Fruit fly (Drosophila melanogaster) whole organism, embryonic: ENCODE data around the gene Gr98c.

Experiments
- Bteb2 ChIP-seq: fragments of 200-800 bp; sonication (Bioruptor generic); optimal IDR thresholded peaks from 2 replicates; lab custom pipeline; 2016; ENCODE audit warnings: missing biosample characterization, missing genetic modification characterization
- CG11504 ChIP-seq: fragments of 200-800 bp; sonication (Bioruptor generic); optimal IDR thresholded peaks from 3 replicates; lab custom pipeline; 2019; ENCODE audit warnings: missing biosample characterization, mild to moderate bottlenecking, missing genetic modification characterization, moderate library complexity
- CG12104 ChIP-seq: fragments of 200-800 bp; sonication (Bioruptor generic); optimal IDR thresholded peaks from 3 replicates; lab custom pipeline; 2016; ENCODE audit warnings: missing biosample characterization, missing genetic modification characterization
- CG12942 ChIP-seq: fragments of 200-800 bp; sonication (Bioruptor generic); optimal IDR thresholded peaks from 3 replicates; lab custom pipeline; 2016; ENCODE audit warnings: missing biosample characterization, missing genetic modification characterization
- CG13123 ChIP-seq: fragments of 200-800 bp; sonication (Bioruptor generic); optimal IDR thresholded peaks from 2 replicates; lab custom pipeline; 2016; ENCODE audit warnings: missing biosample characterization, missing genetic modification characterization
- CG13624 ChIP-seq: fragments of 200-800 bp; sonication (Bioruptor generic); optimal IDR thresholded peaks from 2 replicates; lab custom pipeline; 2016; ENCODE audit warnings: missing biosample characterization, missing genetic modification characterization
- CG14050 ChIP-seq: fragments of 200-800 bp; sonication (Bioruptor generic); IDR thresholded peaks from 3 replicates; pipeline ENCODE4 v1.3.6; 2022; ENCODE audit warnings: missing biosample characterization, missing genetic modification characterization
- CG15073 ChIP-seq: fragments of 200-800 bp; sonication (Bioruptor generic); optimal IDR thresholded peaks from 2 replicates; lab custom pipeline; 2016; ENCODE audit warnings: missing biosample characterization, missing genetic modification characterization
- CG15696 ChIP-seq: fragments of 200-800 bp; sonication (Bioruptor generic); optimal IDR thresholded peaks from 2 replicates; lab custom pipeline; 2019; ENCODE audit warnings: missing biosample characterization, mild to moderate bottlenecking, missing genetic modification characterization, moderate library complexity
- CG17612 ChIP-seq: fragments of 200-800 bp; sonication (Bioruptor generic); IDR thresholded peaks from 2 replicates; pipeline ENCODE4 v1.3.6; 2022; ENCODE audit warnings: missing biosample characterization, missing genetic modification characterization
- CG18476 ChIP-seq: fragments of 200-800 bp; sonication (Bioruptor generic); optimal IDR thresholded peaks from 2 replicates; lab custom pipeline; 2016; ENCODE audit warnings: missing biosample characterization, mild to moderate bottlenecking, missing genetic modification characterization
- CG2116 ChIP-seq: fragments of 200-800 bp; sonication (Bioruptor generic); optimal IDR thresholded peaks from 3 replicates; lab custom pipeline; 2018; ENCODE audit warnings: missing biosample characterization, mild to moderate bottlenecking, missing genetic modification characterization
- CG2129 ChIP-seq: fragments of 200-800 bp; sonication (Bioruptor generic); IDR thresholded peaks from 2 replicates; pipeline ENCODE4 v1.3.6; 2022; ENCODE audit warnings: missing biosample characterization, missing genetic modification characterization; ENCODE audit not compliant: partially characterized antibody
- CG2889 ChIP-seq: fragments of 200-800 bp; sonication (Bioruptor generic); IDR thresholded peaks from 3 replicates; pipeline ENCODE4 v1.3.6; 2022; ENCODE audit warnings: missing biosample characterization, missing genetic modification characterization
- CG33213 ChIP-seq: fragments of 200-800 bp; sonication (Bioruptor generic); optimal IDR thresholded peaks from 3 replicates; lab custom pipeline; 2016; ENCODE audit warnings: missing biosample characterization, missing genetic modification characterization
- CG4424 ChIP-seq: fragments of 200-800 bp; sonication (Bioruptor generic); optimal IDR thresholded peaks from 3 replicates; lab custom pipeline; 2016; ENCODE audit warnings: missing biosample characterization, missing genetic modification characterization
- CG6689 ChIP-seq: fragments of 200-800 bp; sonication (Bioruptor generic); IDR thresholded peaks from 2 replicates; pipeline ENCODE4 v1.3.6; 2022; ENCODE audit warnings: missing biosample characterization, missing genetic modification characterization
- CG7745 ChIP-seq: fragments of 200-800 bp; sonication (Bioruptor generic); optimal IDR thresholded peaks from 2 replicates; lab custom pipeline; 2018; ENCODE audit warnings: missing biosample characterization, mild to moderate bottlenecking, missing genetic modification characterization, moderate library complexity
- CG7963 ChIP-seq: fragments of 200-800 bp; sonication (Bioruptor generic); IDR thresholded peaks from 3 replicates; pipeline ENCODE4 v1.3.6; 2022; ENCODE audit warnings: missing biosample characterization, missing genetic modification characterization; ENCODE audit not compliant: partially characterized antibody
- CG8765 ChIP-seq: fragments of 200-800 bp; sonication (Bioruptor generic); IDR thresholded peaks from 2 replicates; pipeline ENCODE4 v1.3.6; 2022; ENCODE audit warnings: missing biosample characterization, missing genetic modification characterization
- Doc3 ChIP-seq: fragments of 200-800 bp; sonication (Bioruptor generic); IDR thresholded peaks from 3 replicates; pipeline ENCODE4 v1.3.6; 2022; ENCODE audit warnings: missing biosample characterization, missing genetic modification characterization; ENCODE audit not compliant: partially characterized antibody
- Dp ChIP-seq: fragments of 200-800 bp; sonication (Bioruptor generic); optimal IDR thresholded peaks from 2 replicates; lab custom pipeline; 2018; ENCODE audit warnings: missing biosample characterization, mild to moderate bottlenecking, missing genetic modification characterization, moderate library complexity
- Drgx ChIP-seq: fragments of 200-800 bp; sonication (Bioruptor generic); IDR thresholded peaks from 2 replicates; pipeline ENCODE4 v1.3.6; 2022; ENCODE audit warnings: missing biosample characterization, missing genetic modification characterization
- Eip74EF ChIP-seq, 2 experiments: fragments of 200-800 bp in 1 of 2; fragments of >200 bp in 1 of 2; sonication (Bioruptor generic) in 1 of 2; optimal IDR thresholded peaks; 2 replicates each; lab custom pipeline; 2017 to 2019; ENCODE audit warnings: missing biosample characterization in 2 of 2, missing genetic modification characterization in 2 of 2, mild to moderate bottlenecking in 1 of 2, moderate library complexity in 1 of 2
- Fer1 ChIP-seq: fragments of 200-800 bp; sonication (Bioruptor generic); optimal IDR thresholded peaks from 2 replicates; lab custom pipeline; 2017; ENCODE audit warnings: missing biosample characterization, mild to moderate bottlenecking, missing genetic modification characterization
- H15 ChIP-seq: fragments of 200-800 bp; sonication (Bioruptor generic); IDR thresholded peaks from 3 replicates; pipeline ENCODE4 v1.3.6; 2022; ENCODE audit warnings: missing biosample characterization, missing genetic modification characterization
- HHEX ChIP-seq: fragments of 200-800 bp; sonication (Bioruptor generic); optimal IDR thresholded peaks from 3 replicates; lab custom pipeline; 2017; ENCODE audit warnings: missing biosample characterization, mild to moderate bottlenecking, missing genetic modification characterization, missing genetic modification reagents
- Hey ChIP-seq: fragments of 200-800 bp; sonication (Bioruptor generic); optimal IDR thresholded peaks from 3 replicates; lab custom pipeline; 2018; ENCODE audit warnings: missing biosample characterization, mild to moderate bottlenecking, missing genetic modification characterization
- Lpt ChIP-seq: fragments of >200 bp; optimal IDR thresholded peaks from 2 replicates; lab custom pipeline; 2018; ENCODE audit warnings: missing biosample characterization, missing genetic modification characterization
- Neu2 ChIP-seq: fragments of 200-800 bp; sonication (Bioruptor generic); optimal IDR thresholded peaks from 3 replicates; lab custom pipeline; 2016; ENCODE audit warnings: missing biosample characterization, missing genetic modification characterization, borderline replicate concordance
- Opbp ChIP-seq: fragments of 200-800 bp; sonication (Bioruptor generic); IDR thresholded peaks from 3 replicates; pipeline ENCODE4 v1.3.6; 2022; ENCODE audit warnings: missing biosample characterization, missing genetic modification characterization; ENCODE audit not compliant: partially characterized antibody
- Sry-δ ChIP-seq: fragments of 200-800 bp; sonication (Bioruptor generic); optimal IDR thresholded peaks from 2 replicates; lab custom pipeline; 2016; ENCODE audit warnings: missing biosample characterization, missing genetic modification characterization
- bigmax ChIP-seq: fragments of 200-800 bp; sonication (Bioruptor generic); optimal IDR thresholded peaks from 2 replicates; lab custom pipeline; 2018; ENCODE audit warnings: missing biosample characterization, mild to moderate bottlenecking, missing genetic modification characterization
- caup ChIP-seq: fragments of 200-800 bp; sonication (Bioruptor generic); optimal IDR thresholded peaks from 3 replicates; lab custom pipeline; 2017; ENCODE audit warnings: missing biosample characterization, mild to moderate bottlenecking, missing genetic modification characterization, moderate library complexity; ENCODE audit not compliant: severe bottlenecking
- dan ChIP-seq: fragments of 200-800 bp; sonication (Bioruptor generic); IDR thresholded peaks from 2 replicates; pipeline ENCODE4 v1.3.6; 2022; ENCODE audit warnings: missing biosample characterization, missing genetic modification characterization
- danr ChIP-seq: fragments of 200-800 bp; sonication (Bioruptor generic); IDR thresholded peaks from 2 replicates; pipeline ENCODE4 v1.3.6; 2022; ENCODE audit warnings: missing biosample characterization, missing genetic modification characterization
- disco-r ChIP-seq: fragments of 200-800 bp; sonication (Bioruptor generic); optimal IDR thresholded peaks from 2 replicates; lab custom pipeline; 2016; ENCODE audit warnings: missing biosample characterization, missing genetic modification characterization
- dmrt99B ChIP-seq: fragments of 200-800 bp; sonication (Bioruptor generic); optimal IDR thresholded peaks from 2 replicates; lab custom pipeline; 2018; ENCODE audit warnings: missing biosample characterization, mild to moderate bottlenecking, missing genetic modification characterization, moderate library complexity
- h ChIP-seq: fragments of >200 bp; optimal IDR thresholded peaks from 2 replicates; lab custom pipeline; 2017
- hkb ChIP-seq, 2 experiments: fragments of 200-800 bp in 1 of 2; fragments of >200 bp in 1 of 2; sonication (Bioruptor generic) in 1 of 2; IDR thresholded peaks in 1 of 2; optimal IDR thresholded peaks in 1 of 2; 2 replicates each; pipeline versions ENCODE4 v1.3.6 to Lab custom; 2017 to 2022; ENCODE audit warnings: missing biosample characterization in 1 of 2, missing genetic modification characterization in 1 of 2
- insv ChIP-seq, 2 experiments: fragments of 200-800 bp; sonication (Bioruptor generic); optimal IDR thresholded peaks; 3 replicates each; lab custom pipeline; 2016 to 2018; ENCODE audit warnings: missing biosample characterization in 2 of 2, missing genetic modification characterization in 2 of 2
- ken ChIP-seq: fragments of 200-800 bp; sonication (Bioruptor generic); IDR thresholded peaks from 3 replicates; pipeline ENCODE4 v1.3.6; 2022; ENCODE audit warnings: missing biosample characterization, missing genetic modification characterization
- kni ChIP-seq: fragments of 200-800 bp; sonication (Bioruptor generic); optimal IDR thresholded peaks from 3 replicates; lab custom pipeline; 2017; ENCODE audit warnings: mild to moderate bottlenecking, missing biosample characterization, missing genetic modification reagents, missing genetic modification characterization
- lilli ChIP-seq: fragments of 200-800 bp; sonication (Bioruptor generic); optimal IDR thresholded peaks from 3 replicates; lab custom pipeline; 2016; ENCODE audit warnings: missing biosample characterization, missing genetic modification characterization
- pho ChIP-seq: fragments of 200-800 bp; sonication (Bioruptor generic); optimal IDR thresholded peaks from 2 replicates; lab custom pipeline; 2016; ENCODE audit warnings: missing biosample characterization, missing genetic modification characterization
- pnt ChIP-seq: fragments of 200-800 bp; sonication (Bioruptor generic); optimal IDR thresholded peaks from 3 replicates; lab custom pipeline; 2016; ENCODE audit warnings: missing biosample characterization, missing genetic modification characterization
- pum ChIP-seq: fragments of 200-800 bp; sonication (Bioruptor generic); optimal IDR thresholded peaks from 2 replicates; lab custom pipeline; 2016; ENCODE audit warnings: missing biosample characterization, missing genetic modification characterization
- pzg ChIP-seq: fragments of 200-800 bp; sonication (Bioruptor generic); optimal IDR thresholded peaks from 3 replicates; lab custom pipeline; 2018; ENCODE audit warnings: missing biosample characterization, mild to moderate bottlenecking, missing genetic modification characterization, moderate library complexity
- seq ChIP-seq: fragments of 200-800 bp; sonication (Bioruptor generic); IDR thresholded peaks from 2 replicates; pipeline ENCODE4 v1.3.6; 2022; ENCODE audit warnings: missing biosample characterization, missing genetic modification characterization
- so ChIP-seq: fragments of 200-800 bp; sonication (Bioruptor generic); IDR thresholded peaks from 3 replicates; pipeline ENCODE4 v1.3.6; 2022; ENCODE audit warnings: missing biosample characterization, missing genetic modification characterization
- zfh1 ChIP-seq: fragments of 200-800 bp; sonication (Bioruptor generic); IDR thresholded peaks from 3 replicates; pipeline ENCODE4 v1.3.6; 2022; ENCODE audit warnings: missing biosample characterization, missing genetic modification characterization

The Gr98c gene

dm6 chr3R:27569706-27570105 lies 25.5 kb downstream of the Gr98c start (continued):
- TF ChIP-seq CG2129 (GFP tag; lab: Robert Waterston, UW) (no peak), CG15696 (tag; lab: Kevin White, UChicago) (peak; percentile 60), CG2116 (peak; percentile 25), h (lab: Kevin White, UChicago) (no peak), Fer1 (peak; percentile 95), CG6689 (peak; percentile 80), CG8765 (GFP tag; lab: Robert Waterston, UW) (no peak), pzg (GFP tag; lab: Kevin White, UChicago) (peak; percentile 16), caup (GFP tag; lab: Kevin White, UChicago) (peak; percentile 95), bigmax (GFP tag; lab: Kevin White, UChicago) (no peak), Dp (GFP tag; lab: Kevin White, UChicago) (no peak), H15 (peak; percentile 89), CG12104 (GFP tag; lab: Kevin White, UChicago) (peak; percentile 82), CG7963 (no peak), Eip74EF (GFP tag; optimal IDR thresholded peaks at IDR 0.05; lab: Kevin White, UChicago) (peak in 1 of 2 experiments; percentile 83), CG4424 (GFP tag; lab: Kevin White, UChicago) (peak; percentile 86), ken (peak; percentile 74), hkb (optimal IDR thresholded peaks at IDR 0.05; lab: Kevin White, UChicago) (no peak), hkb (GFP tag; IDR thresholded peaks at IDR 0.05; lab: Robert Waterston, UW) (peak; percentile 94), dan (GFP tag; lab: Robert Waterston, UW) (no peak), Drgx (GFP tag; lab: Robert Waterston, UW) (peak; percentile 96), CG33213 (peak; percentile 91), Sry-δ (peak; percentile 64), Lpt (GFP tag; lab: Kevin White, UChicago) (no peak), CG7745 (no peak), CG13624 (GFP tag; lab: Kevin White, UChicago) (peak; percentile 95), disco-r (no peak), zfh1 (GFP tag; lab: Robert Waterston, UW) (peak; percentile 90), CG15073 (GFP tag; lab: Kevin White, UChicago) (no peak), Neu2 (peak; percentile 38), CG18476 (GFP tag; lab: Kevin White, UChicago) (peak; percentile 77), so (peak; percentile 93), HHEX (GFP tag; lab: Kevin White, UChicago) (peak; percentile 92), CG17612 (GFP tag; lab: Robert Waterston, UW) (peak; percentile 78), lilli (GFP tag; lab: Kevin White, UChicago) (peak; percentile 85), pnt (GFP tag; lab: Kevin White, UChicago) (peak; percentile 73), Doc3 (GFP tag; lab: Robert Waterston, UW) (no peak), danr (GFP tag; lab: Robert Waterston, UW) (peak; percentile 88), Bteb2 (GFP tag; lab: Kevin White, UChicago) (peak; percentile 68), pho (peak; percentile 50), Hey (tag; lab: Kevin White, UChicago) (no peak), pum (GFP tag; lab: Kevin White, UChicago) (peak; percentile 86), CG14050 (GFP tag; lab: Robert Waterston, UW) (peak; percentile 86), CG12942 (GFP tag; lab: Kevin White, UChicago) (peak; percentile 71), CG13123 (peak; percentile 71), CG2889 (GFP tag; lab: Robert Waterston, UW) (peak; percentile 80; the same call in 2 of the 3 replicates), kni (no peak), dmrt99B (tag; lab: Kevin White, UChicago) (peak; percentile 95), CG11504 (tag; lab: Kevin White, UChicago) (peak; percentile 93), seq (GFP tag; lab: Robert Waterston, UW) (peak; percentile 89), Opbp (GFP tag; lab: Robert Waterston, UW) (no peak), insv (GFP tag; optimal IDR thresholded peaks at IDR 0.05; lab: Kevin White, UChicago) (no peak)
